Worm (Caenorhabditis elegans) whole organism, dauer: ENCODE measurements around the gene del-8.

Experiments
- unc-62 ChIP-seq: sonication (generic microtip); optimal IDR thresholded peaks from 2 replicates; lab custom pipeline; 2017; ENCODE audit warnings: missing biosample characterization, missing genetic modification reagents, missing genetic modification characterization

The del-8 gene

DNA sequence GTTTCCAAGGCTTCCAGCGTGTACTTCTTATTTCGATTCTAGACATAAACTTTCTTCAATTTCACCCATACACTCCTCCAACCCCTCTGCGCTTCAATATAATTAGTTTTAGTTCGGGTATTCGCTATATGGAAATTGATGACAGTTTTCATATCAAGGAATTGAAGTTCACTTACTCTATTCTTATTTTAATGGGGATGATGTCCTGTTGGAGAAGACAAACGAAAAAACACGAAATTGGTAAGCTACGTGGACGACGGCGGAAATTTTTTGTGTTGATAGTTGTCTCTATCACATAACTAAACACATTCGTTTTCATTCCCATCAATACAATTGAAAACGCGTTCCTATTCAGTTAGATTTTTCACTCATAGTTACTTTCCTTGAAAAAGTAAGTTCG, 46.2 kb downstream of the del-8 start, which contains the start of gene F34H10.5:
TSS of gene F34H10.5 (plus strand) at position 301 of the 400 bp plus-strand sequence.
- TF ChIP-seq unc-62 (GFP tag; lab: Kevin White, UChicago), result no peak

DNA sequence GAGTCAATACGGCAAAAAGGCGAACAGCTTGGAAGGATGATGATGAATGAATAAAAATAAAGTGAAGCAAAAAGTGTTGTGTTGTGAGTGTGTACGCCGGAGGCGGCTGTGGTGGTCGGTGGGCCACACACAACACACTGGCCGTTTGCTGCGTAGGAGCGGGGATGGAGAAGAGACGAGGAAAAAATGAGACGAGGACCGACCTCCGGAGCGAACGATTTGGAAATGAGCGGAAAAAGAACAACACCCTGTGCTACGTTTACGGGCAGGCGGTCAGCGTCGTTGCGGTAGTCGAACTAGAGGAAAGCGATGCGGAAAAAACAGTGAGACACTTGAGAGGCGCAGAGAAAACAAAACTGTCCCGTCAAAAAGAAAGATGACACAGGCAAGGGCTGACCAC, 47.9 kb downstream of the del-8 start:
- no peak for TF ChIP-seq unc-62 (GFP tag; lab: Kevin White, UChicago)

DNA sequence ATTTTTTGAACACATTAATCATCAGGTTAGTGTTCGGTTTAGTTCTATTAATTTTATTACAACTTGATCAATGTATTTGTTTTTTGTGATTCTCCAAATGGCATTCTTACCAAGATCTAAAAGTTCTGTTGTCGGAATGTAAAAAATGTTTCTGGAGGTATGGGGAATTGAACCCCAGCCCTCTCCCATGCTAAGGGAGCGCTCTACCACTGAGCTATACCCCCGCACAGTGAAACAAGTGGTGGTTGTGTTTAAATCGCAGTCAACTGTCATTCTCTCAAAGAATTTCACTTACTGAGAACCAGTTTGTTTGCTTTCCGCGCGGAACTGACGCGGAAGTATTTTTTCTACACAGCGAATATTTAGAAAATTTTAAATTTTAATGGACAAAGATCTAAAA, 48.5 kb downstream of the del-8 start:
- no peak for TF ChIP-seq unc-62 (GFP tag; lab: Kevin White, UChicago)

DNA sequence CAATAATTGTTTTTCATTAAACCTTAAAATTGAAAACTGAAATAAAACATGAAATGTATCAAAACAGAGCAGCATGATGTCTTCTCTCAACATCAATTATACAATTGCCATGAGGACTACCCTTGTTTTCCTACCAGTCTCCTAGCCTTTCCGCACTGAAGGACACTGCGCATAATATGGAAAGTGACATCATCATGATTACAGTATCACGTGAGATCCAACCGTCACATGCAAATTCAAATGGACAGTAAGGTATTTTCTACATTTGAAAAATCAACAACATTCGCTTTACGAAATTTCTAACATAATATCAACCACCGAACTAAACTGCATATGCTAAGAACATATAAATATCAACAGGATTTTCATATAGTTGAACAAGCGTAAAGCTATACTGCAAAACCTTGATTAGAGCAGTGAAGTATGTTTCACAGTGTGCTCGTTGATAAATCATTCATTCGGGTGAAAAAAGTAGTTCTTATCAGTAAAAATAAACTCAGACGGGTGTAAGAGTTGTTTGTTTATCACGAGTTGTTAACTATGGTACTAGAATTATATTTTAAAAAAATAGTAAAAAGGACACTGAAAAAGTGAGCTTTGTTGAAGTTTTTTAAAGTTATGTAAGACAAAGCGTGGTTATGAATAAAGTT, 49.7 kb downstream of the del-8 start:
- TF ChIP-seq unc-62 (GFP tag; lab: Kevin White, UChicago), result no peak

DNA sequence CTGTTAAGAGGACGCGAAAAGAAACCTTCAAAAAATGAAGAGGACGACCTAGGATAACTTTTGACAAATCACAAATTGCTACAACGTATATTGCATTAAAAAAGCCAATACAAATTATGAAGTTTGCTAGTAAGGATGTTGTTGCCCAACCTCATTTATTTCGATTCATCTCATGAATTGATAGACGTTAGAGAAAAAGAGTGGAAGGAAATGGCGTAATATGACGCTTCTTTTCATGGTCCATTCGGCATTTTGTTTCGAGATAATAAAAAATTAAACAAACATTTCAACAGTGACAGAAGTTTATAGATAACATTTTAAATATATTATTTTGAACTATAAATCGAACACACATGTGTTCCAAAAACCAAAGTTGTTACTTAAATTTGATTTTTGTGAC, 51.7 kb downstream of the del-8 start:
- no peak for TF ChIP-seq unc-62 (GFP tag; lab: Kevin White, UChicago)

DNA sequence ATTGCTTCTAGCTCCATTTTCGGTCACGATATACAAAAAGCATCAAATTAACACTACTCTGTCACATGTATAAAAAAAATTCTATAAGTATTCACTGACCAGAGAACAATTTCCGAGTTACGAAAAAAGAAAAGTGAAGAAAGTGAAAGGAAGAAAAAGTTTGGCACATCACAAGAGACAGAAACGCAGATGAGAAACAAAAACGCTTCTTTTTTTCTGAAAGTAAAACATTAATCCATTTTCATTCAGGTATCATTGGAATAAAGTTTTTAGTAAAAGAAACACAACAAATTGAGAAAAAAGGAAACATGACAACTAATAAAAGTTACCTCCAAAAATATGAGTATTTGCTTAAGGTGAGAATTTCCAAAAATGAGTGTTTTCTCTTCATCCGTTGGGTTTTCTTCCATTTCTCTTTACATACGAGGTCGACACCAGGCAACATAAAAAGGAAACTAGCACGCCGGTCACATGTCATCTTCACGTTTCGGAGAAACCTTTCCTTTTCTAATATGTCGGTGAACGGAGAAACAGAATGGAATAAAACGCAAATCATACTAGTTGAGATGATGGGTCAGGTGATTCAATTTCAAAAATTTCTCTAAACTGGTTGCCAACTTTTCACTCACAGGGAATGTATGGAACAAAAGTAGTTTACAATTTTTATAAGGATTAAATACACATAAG, 53.7 kb downstream of the del-8 start:
- TF ChIP-seq unc-62 (GFP tag; lab: Kevin White, UChicago), result no peak
